Fruit fly (Drosophila melanogaster) whole organism, prepupa: ENCODE results near the gene CG14185.

Experiments
- Blimp-1 ChIP-seq: fragments of 200-800 bp; sonication (Bioruptor generic); optimal IDR thresholded peaks from 3 replicates; lab custom pipeline; 2017; ENCODE audit warnings: missing biosample characterization, missing genetic modification characterization, mild to moderate bottlenecking, moderate library complexity, missing genetic modification reagents
- CG10631 ChIP-seq: fragments of 200-800 bp; sonication (Bioruptor generic); optimal IDR thresholded peaks from 2 replicates; lab custom pipeline; 2016; ENCODE audit warnings: missing biosample characterization, missing genetic modification characterization
- CG10669 ChIP-seq: fragments of 200-800 bp; sonication (Bioruptor generic); optimal IDR thresholded peaks from 3 replicates; lab custom pipeline; 2018; ENCODE audit warnings: missing biosample characterization, mild to moderate bottlenecking, missing genetic modification characterization, moderate library complexity
- CG11294 ChIP-seq: fragments of 200-800 bp; sonication (Bioruptor generic); IDR thresholded peaks from 2 replicates; pipeline ENCODE4 v1.3.6; 2022; ENCODE audit warnings: missing biosample characterization, missing genetic modification characterization
- CG11762 ChIP-seq: fragments of 200-800 bp; sonication (Bioruptor generic); optimal IDR thresholded peaks from 3 replicates; lab custom pipeline; 2016; ENCODE audit warnings: missing biosample characterization, missing genetic modification characterization; ENCODE audit not compliant: insufficient read depth
- CG11902 ChIP-seq: fragments of 200-800 bp; sonication (Bioruptor generic); optimal IDR thresholded peaks from 3 replicates; lab custom pipeline; 2016; ENCODE audit warnings: missing biosample characterization, missing genetic modification characterization
- CG16779 ChIP-seq: fragments of 200-800 bp; sonication (Bioruptor generic); optimal IDR thresholded peaks from 3 replicates; lab custom pipeline; 2017; ENCODE audit warnings: missing biosample characterization, mild to moderate bottlenecking, missing genetic modification characterization
- CG3032 ChIP-seq: fragments of 200-800 bp; optimal IDR thresholded peaks from 2 replicates; lab custom pipeline; 2019; ENCODE audit warnings: missing biosample characterization, mild to moderate bottlenecking, missing genetic modification characterization, moderate library complexity
- CG31627 ChIP-seq: fragments of 200-800 bp; sonication (Bioruptor generic); optimal IDR thresholded peaks from 3 replicates; lab custom pipeline; 2016; ENCODE audit warnings: missing biosample characterization, missing genetic modification characterization
- CG6276 ChIP-seq: fragments of 200-800 bp; sonication (Bioruptor generic); optimal IDR thresholded peaks from 2 replicates; lab custom pipeline; 2017; ENCODE audit warnings: missing biosample characterization, mild to moderate bottlenecking, missing genetic modification characterization
- CG6792 ChIP-seq: fragments of 200-800 bp; sonication (Bioruptor generic); optimal IDR thresholded peaks from 3 replicates; lab custom pipeline; 2016; ENCODE audit warnings: missing biosample characterization, missing genetic modification characterization
- CG7368 ChIP-seq: fragments of 200-800 bp; sonication (Bioruptor generic); optimal IDR thresholded peaks from 3 replicates; lab custom pipeline; 2016; ENCODE audit warnings: missing biosample characterization, missing genetic modification characterization
- CG8119 ChIP-seq: fragments of 200-800 bp; sonication (Bioruptor generic); IDR thresholded peaks from 3 replicates; pipeline ENCODE4 v1.3.6; 2022; ENCODE audit warnings: missing biosample characterization, missing genetic modification characterization
- Eip75B ChIP-seq: fragments of 200-800 bp; sonication (Bioruptor generic); optimal IDR thresholded peaks from 3 replicates; lab custom pipeline; 2016; ENCODE audit warnings: missing biosample characterization, missing genetic modification characterization
- Eip78C ChIP-seq: fragments of 200-800 bp; sonication (Bioruptor generic); peaks from one replicate; lab custom pipeline; 2016; ENCODE audit warnings: missing biosample characterization, missing genetic modification characterization
- Ets21C ChIP-seq: fragments of 200-800 bp; sonication (Bioruptor generic); optimal IDR thresholded peaks from 3 replicates; lab custom pipeline; 2016; ENCODE audit warnings: missing biosample characterization, missing genetic modification characterization
- Ets96B ChIP-seq: fragments of 200-800 bp; optimal IDR thresholded peaks from 2 replicates; lab custom pipeline; 2019; ENCODE audit warnings: missing biosample characterization, mild to moderate bottlenecking, missing genetic modification characterization, moderate library complexity
- Gug ChIP-seq: fragments of 200-800 bp; sonication (Bioruptor generic); IDR thresholded peaks from 2 replicates; pipeline ENCODE4 v1.3.6; 2022; ENCODE audit warnings: missing biosample characterization, missing genetic modification characterization
- Hr39 ChIP-seq: fragments of 200-800 bp; sonication (Bioruptor generic); optimal IDR thresholded peaks from 2 replicates; lab custom pipeline; 2016; ENCODE audit warnings: missing biosample characterization, missing genetic modification characterization
- Met ChIP-seq: fragments of 200-800 bp; sonication (Bioruptor generic); optimal IDR thresholded peaks from 3 replicates; lab custom pipeline; 2016; ENCODE audit warnings: missing biosample characterization, missing genetic modification characterization
- OdsH ChIP-seq: fragments of 200-800 bp; sonication (Bioruptor generic); optimal IDR thresholded peaks from 3 replicates; lab custom pipeline; 2016; ENCODE audit warnings: missing biosample characterization, missing genetic modification characterization
- Sox102F ChIP-seq: fragments of 200-800 bp; sonication (Bioruptor generic); optimal IDR thresholded peaks from 2 replicates; lab custom pipeline; 2016; ENCODE audit warnings: missing biosample characterization, mild to moderate bottlenecking, missing genetic modification characterization
- Sox14 ChIP-seq: fragments of 200-800 bp; sonication (Bioruptor generic); optimal IDR thresholded peaks from 3 replicates; lab custom pipeline; 2016; ENCODE audit warnings: missing biosample characterization, missing genetic modification characterization
- dsx ChIP-seq: fragments of 200-800 bp; optimal IDR thresholded peaks from 3 replicates; lab custom pipeline; 2019; ENCODE audit warnings: missing biosample characterization, mild to moderate bottlenecking, missing genetic modification characterization, moderate library complexity; ENCODE audit not compliant: poor library complexity, severe bottlenecking
- fd59A ChIP-seq: fragments of 200-800 bp; sonication (Bioruptor generic); optimal IDR thresholded peaks from 2 replicates; lab custom pipeline; 2017; ENCODE audit warnings: missing biosample characterization, mild to moderate bottlenecking, missing genetic modification characterization, missing genetic modification reagents
- fkh ChIP-seq: fragments of 200-800 bp; sonication (Bioruptor generic); optimal IDR thresholded peaks from 3 replicates; lab custom pipeline; 2017; ENCODE audit warnings: missing biosample characterization, mild to moderate bottlenecking, missing genetic modification characterization, moderate library complexity
- net ChIP-seq: fragments of 200-800 bp; sonication (Bioruptor generic); optimal IDR thresholded peaks from 3 replicates; lab custom pipeline; 2016; ENCODE audit warnings: missing biosample characterization, missing genetic modification characterization
- spab ChIP-seq: fragments of 200-800 bp; sonication (Bioruptor generic); optimal IDR thresholded peaks from 2 replicates; lab custom pipeline; 2017; ENCODE audit warnings: missing biosample characterization, mild to moderate bottlenecking, missing genetic modification characterization, missing genetic modification reagents
- svp ChIP-seq: fragments of 200-800 bp; sonication (Bioruptor generic); peaks from one replicate; lab custom pipeline; 2016; ENCODE audit warnings: missing biosample characterization, missing genetic modification characterization
- vri ChIP-seq: fragments of 200-800 bp; sonication (Bioruptor generic); optimal IDR thresholded peaks from 3 replicates; lab custom pipeline; 2016; ENCODE audit warnings: missing biosample characterization, mild to moderate bottlenecking, missing genetic modification characterization

The CG14185 gene

DNA sequence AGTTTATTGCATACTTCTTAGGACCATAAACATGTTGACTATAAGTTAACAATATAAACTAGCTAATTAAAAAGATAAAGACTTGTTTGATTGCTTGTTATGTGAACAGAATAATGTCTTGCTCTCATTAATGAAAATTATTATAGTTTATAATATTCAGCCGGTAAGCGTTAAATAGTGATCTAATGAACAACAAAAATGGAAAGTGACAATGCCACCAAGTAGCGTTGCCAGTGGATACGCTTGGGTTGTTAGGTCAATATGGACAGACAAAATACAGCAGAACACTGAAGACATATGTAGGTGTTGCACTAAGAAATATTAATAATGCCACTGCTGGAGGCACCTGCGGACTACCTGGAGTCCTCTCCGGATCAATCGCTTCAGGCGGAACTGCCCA, at the start of gene CG14185:
Gene CG14185, plus strand, starts transcription at position 301 of the 400 bp plus-strand sequence.
- no peak for TF ChIP-seq CG11902 (GFP tag; lab: Kevin White, UChicago)

DNA sequence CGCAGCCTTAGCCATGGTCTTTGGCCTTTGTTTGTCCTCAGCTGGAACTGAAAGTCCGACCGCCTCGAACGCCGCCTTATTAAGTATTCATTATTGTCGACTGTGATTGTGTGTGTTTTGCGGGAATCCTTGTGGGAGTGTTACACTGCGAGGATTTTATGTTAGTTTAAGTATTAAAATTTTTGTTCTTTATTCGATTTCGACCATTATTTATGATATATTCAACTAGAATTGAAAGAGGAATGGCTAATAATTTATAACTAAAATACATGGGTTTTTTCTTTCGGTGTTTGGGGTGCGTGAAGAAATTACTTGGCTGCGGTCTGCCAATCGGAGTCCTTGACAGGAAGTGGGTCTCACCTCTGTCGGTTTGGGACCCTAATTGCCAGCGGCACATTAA, 43.3 kb upstream of the CG14185 start:
- TF ChIP-seq Met (GFP tag; lab: Kevin White, UChicago) = no peak
- no peak for TF ChIP-seq Eip75B (GFP tag; lab: Kevin White, UChicago)
- TF ChIP-seq Ets96B (tag; lab: Kevin White, UChicago) = no peak
- TF ChIP-seq CG11902 (GFP tag; lab: Kevin White, UChicago) = no peak
- TF ChIP-seq CG6276 = no peak
- no peak for TF ChIP-seq spab (GFP tag; lab: Kevin White, UChicago)
- TF ChIP-seq, all 60 proteins: peak for 0

DNA sequence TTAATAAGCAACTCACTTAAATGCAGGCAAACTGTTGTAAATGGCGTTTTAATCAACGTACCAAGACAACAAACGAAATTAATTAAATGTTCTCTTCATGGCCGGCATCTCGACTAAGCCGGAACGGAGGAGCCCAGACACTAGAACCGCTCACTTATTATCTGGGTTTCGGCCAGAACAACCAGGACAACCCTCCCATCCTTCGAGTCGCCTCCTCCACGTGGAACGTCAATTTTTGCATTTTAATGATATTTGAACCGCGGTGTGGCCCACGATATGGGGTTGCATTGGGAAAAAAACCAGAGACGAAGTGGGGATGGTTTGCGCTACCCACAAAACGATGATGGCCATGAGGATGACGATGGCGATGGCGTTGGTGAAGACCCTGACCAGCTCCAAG, 20.9 kb upstream of the CG14185 start:
- TF ChIP-seq net (GFP tag; lab: Kevin White, UChicago) (no peak), CG16779 (no peak), Sox14 (GFP tag; lab: Kevin White, UChicago) (no peak), Ets21C (GFP tag; lab: Kevin White, UChicago) (no peak), CG11762 (GFP tag; lab: Kevin White, UChicago) (no peak), CG8119 (GFP tag; lab: Robert Waterston, UW) (no peak), spab (GFP tag; lab: Kevin White, UChicago) (no peak), fd59A (GFP tag; lab: Kevin White, UChicago) (no peak), CG3032 (no peak), CG7368 (GFP tag; lab: Kevin White, UChicago) (no peak), Blimp-1 (GFP tag; lab: Kevin White, UChicago) (no peak), Ets96B (tag; lab: Kevin White, UChicago) (no peak), fkh (GFP tag; lab: Kevin White, UChicago) (no peak), CG10631 (GFP tag; lab: Kevin White, UChicago) (no peak), Eip78C (GFP tag; lab: Kevin White, UChicago) (no peak), OdsH (GFP tag; lab: Kevin White, UChicago) (no peak)

DNA sequence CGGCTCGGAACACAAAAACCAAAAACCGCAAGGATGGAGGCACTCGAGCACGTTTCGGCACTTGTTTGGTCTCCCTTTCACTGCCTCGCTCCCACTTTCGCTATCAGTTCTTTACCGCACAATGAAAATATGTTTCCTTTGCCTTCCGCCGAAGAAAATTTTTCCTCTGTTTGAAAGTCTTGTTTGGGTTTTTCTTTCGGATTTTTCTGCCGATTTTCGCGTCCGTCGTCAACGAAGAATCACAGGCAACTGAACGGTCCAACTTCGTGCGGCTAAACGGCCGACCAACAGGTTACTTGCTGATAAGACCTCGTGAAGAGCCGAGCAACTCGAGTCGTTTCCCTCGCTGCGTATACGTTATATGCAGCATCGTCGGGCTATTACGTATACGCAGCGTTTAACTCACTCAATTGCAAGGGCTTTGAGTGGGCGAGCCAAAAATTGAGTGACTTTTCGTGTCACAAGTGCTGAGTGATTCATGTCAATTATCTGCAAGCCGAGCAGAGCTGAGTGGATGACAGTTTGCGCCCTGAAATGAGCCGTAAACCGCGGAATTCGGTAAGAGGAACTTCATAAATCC, 17.0 kb upstream of the CG14185 start, which contains the start of gene sNPF-R:
Gene sNPF-R, minus strand, starts transcription at position 253 of the 580 bp plus-strand sequence.
- TF ChIP-seq dsx (GFP tag; lab: Kevin White, UChicago) = no peak
- no peak for TF ChIP-seq fd59A (GFP tag; lab: Kevin White, UChicago)
- no peak for TF ChIP-seq Sox102F (GFP tag; lab: Kevin White, UChicago)
- no peak for TF ChIP-seq CG6792 (GFP tag; lab: Kevin White, UChicago)
- TF ChIP-seq Sox14 (GFP tag; lab: Kevin White, UChicago) = no peak
- no peak for TF ChIP-seq fkh (GFP tag; lab: Kevin White, UChicago)

DNA sequence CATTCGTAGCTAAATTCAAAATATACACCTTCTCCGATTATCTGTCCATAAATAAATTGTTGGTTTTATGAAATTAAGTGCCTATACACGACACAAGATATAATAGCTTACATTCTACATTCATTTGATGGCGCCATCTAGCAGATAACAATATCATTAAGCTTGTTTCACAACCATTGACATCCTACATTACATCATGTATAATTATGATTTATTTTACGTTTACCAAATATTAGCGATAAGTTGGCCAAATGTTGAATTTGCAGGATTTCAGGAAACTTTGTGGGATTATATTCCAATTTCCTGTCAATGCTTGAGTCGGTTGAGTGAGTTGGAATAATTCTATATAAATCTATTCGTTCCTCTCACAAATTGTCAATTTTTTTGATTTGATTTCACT, 8.6 kb upstream of the CG14185 start:
- TF ChIP-seq svp (GFP tag; lab: Kevin White, UChicago) (no peak), Hr39 (GFP tag; lab: Kevin White, UChicago) (peak; percentile 2), CG11902 (GFP tag; lab: Kevin White, UChicago) (no peak), Met (GFP tag; lab: Kevin White, UChicago) (no peak), CG31627 (GFP tag; lab: Kevin White, UChicago) (peak; percentile 8)

DNA sequence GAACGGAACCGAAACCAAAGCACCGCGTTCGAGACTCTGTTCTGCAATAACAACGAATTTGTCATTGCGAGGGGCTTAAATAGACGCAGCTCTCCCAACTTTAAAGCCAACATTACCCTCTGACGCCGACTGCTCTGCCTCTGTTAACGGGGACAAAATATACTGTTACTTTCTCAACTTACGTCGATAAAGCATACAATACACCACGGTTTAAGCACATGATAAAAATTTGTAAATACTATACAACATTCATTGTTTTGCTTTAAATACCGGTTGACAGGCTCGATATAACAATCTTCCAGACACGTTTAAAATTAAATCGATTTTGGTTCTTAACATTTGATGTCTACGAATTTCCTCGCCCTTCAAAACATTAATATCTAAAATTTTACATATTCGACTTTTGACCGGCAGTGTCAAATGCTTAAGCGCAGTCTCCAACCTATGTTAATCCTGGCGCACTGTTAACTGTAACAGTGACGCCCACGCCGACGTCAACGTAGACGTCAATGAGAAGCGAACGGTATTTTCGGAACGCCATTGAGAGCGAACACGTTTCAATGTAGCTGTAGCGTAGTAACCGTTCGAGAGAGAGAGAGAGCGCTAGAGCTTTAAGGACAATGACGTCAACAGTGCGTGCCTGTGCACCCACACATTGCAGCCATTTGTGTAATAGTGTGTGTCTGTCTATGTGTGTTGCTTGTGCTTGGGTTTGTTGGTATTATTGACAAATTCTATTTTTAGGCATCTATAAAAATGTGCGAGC, 1.9 kb upstream of the CG14185 start, which contains the start of gene CG14186:
Gene CG14186, minus strand, starts transcription at position 51 of the 766 bp plus-strand sequence.
- no peak for TF ChIP-seq vri (GFP tag; lab: Kevin White, UChicago)
- TF ChIP-seq CG10669 (GFP tag; lab: Kevin White, UChicago) = no peak
- TF ChIP-seq svp (GFP tag; lab: Kevin White, UChicago) = peak; percentile 52
- no peak for TF ChIP-seq Gug
- no peak for TF ChIP-seq CG11294
